Worm (Caenorhabditis elegans): ENCODE data around the gene F35B3.4.

DNA sequence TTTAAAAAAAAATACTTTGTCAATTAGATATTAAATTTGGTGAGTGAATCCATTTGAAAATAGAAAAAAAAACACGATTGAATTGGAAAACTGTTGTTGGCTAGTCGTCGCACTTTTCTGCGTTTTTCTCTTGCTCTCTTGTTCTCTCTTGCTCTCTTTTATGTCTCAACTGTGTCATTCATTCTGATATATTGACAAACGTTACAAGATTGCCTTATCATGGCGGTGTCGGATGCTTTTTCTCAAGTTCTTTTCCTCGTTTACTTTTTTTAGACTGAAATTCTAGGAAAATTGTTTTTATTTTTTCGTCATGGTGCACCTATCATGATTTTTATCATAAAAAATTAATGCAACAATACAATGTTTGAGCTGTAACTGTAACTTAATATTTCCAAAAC, 24.9 kb downstream of the F35B3.4 start:
- TF ChIP-seq pqm-1 (tag; optimal IDR thresholded peaks at IDR 0.05) (no peak), dmd-4 (tag; optimal IDR thresholded peaks at IDR 0.05; ENCODE audit: borderline replicate concordance) (no peak), ceh-9 (tag; optimal IDR thresholded peaks at IDR 0.05) (no peak), hlh-8 (tag; optimal IDR thresholded peaks at IDR 0.05) (no peak), nhr-11 (tag; optimal IDR thresholded peaks at IDR 0.05) (no peak), K02D7.2 (tag; optimal IDR thresholded peaks at IDR 0.05) (no peak), elt-2 (tag; optimal IDR thresholded peaks at IDR 0.05) (no peak), ceh-14 (tag; optimal IDR thresholded peaks at IDR 0.05) (no peak), T23F11.4 (GFP tag; optimal IDR thresholded peaks at IDR 0.05) (no peak), ceh-45 (GFP tag; IDR thresholded peaks at IDR 0.05) (no peak), ama-1 (optimal IDR thresholded peaks at IDR 0.05) (no peak), tbx-2 (tag; optimal IDR thresholded peaks at IDR 0.05) (no peak), ceh-6 (GFP tag; optimal IDR thresholded peaks at IDR 0.05) (no peak), unc-86 (tag; optimal IDR thresholded peaks at IDR 0.05) (no peak)
